Worm (Caenorhabditis elegans): ENCODE measurements around the gene pno-1.

Gene pno-1

DNA sequence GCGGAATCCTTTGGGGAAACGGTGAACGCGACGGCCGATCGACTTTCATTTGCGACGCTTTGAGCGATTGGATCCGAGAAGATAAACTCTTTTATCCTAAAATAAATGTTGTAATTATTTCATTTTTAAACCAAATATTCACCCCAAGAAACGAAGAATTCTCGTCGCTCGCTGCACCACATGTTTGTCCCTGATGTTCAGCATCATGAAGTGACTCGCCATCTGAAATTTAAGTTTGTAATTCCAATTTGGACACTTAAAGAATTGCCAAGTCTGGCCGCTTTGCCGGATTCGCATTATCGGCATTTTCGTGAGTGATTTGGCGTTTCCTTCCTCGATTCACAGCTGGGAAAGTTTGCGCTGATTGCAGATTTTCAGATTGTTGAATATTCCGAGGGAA lies 24.8 kb downstream of the pno-1 start, which contains the start of gene Y53C12A.6:
Y53C12A.6 (minus strand) TSS at position 101 of the 400 bp plus-strand sequence.
- TF ChIP-seq attf-6 (GFP tag; IDR thresholded peaks at IDR 0.05) (no peak), rcor-1 (GFP tag; IDR thresholded peaks at IDR 0.05) (no peak), let-607 (tag; optimal IDR thresholded peaks at IDR 0.05) (no peak)

- TF ChIP-seq snpc-4 (GFP tag; optimal IDR thresholded peaks at IDR 0.05) (no peak), snpc-4 (tag; optimal IDR thresholded peaks at IDR 0.05) (peak in 3 of 4 experiments; percentile 8 to 46 (median 45)), aptf-3 (GFP tag; IDR thresholded peaks at IDR 0.05) (no peak), T26A5.8 (tag; optimal IDR thresholded peaks at IDR 0.05) (no peak), madf-8 (GFP tag; conservative IDR thresholded peaks at IDR 0.05) (peak; percentile 49), dpl-1 (GFP tag; optimal IDR thresholded peaks at IDR 0.05) (peak; percentile 93), rpc-1 (optimal IDR thresholded peaks at IDR 0.05) (no peak), rpc-1 (tag; optimal IDR thresholded peaks at IDR 0.05) (no peak), F57A8.1 (GFP tag; optimal IDR thresholded peaks at IDR 0.05) (no peak), ccch-3 (GFP tag; optimal IDR thresholded peaks at IDR 0.05) (no peak), cebp-2 (GFP tag; IDR thresholded peaks at IDR 0.05) (no peak), T07F8.4 (tag; optimal IDR thresholded peaks at IDR 0.05) (no peak), ama-1 (optimal IDR thresholded peaks at IDR 0.05) (no peak), ama-1 (GFP tag; optimal IDR thresholded peaks at IDR 0.05) (no peak), attf-5 (GFP tag; optimal IDR thresholded peaks at IDR 0.05) (peak; percentile 68), die-1 (tag; optimal IDR thresholded peaks at IDR 0.05) (no peak), bed-1 (GFP tag; IDR thresholded peaks at IDR 0.05) (no peak), hmg-1.2 (GFP tag; IDR thresholded peaks at IDR 0.05) (peak; percentile 65), Y67H2A.10 (GFP tag; conservative IDR thresholded peaks at IDR 0.05) (no peak), unc-130 (GFP tag; optimal IDR thresholded peaks at IDR 0.05) (peak; percentile 48), K12H6.12 (tag; optimal IDR thresholded peaks at IDR 0.05) (peak; percentile 17), Y79H2A.3 (GFP tag; conservative IDR thresholded peaks at IDR 0.05) (no peak), nhr-27 (tag; optimal IDR thresholded peaks at IDR 0.05) (no peak), ekl-4 (GFP tag; IDR thresholded peaks at IDR 0.05) (peak; percentile 56), let-607 (tag; optimal IDR thresholded peaks at IDR 0.05) (peak in 1 of 2 experiments; percentile 18), aptf-2 (GFP tag; conservative IDR thresholded peaks at IDR 0.05) (no peak), ztf-25 (GFP tag; IDR thresholded peaks at IDR 0.05) (no peak), F49E8.2 (tag; optimal IDR thresholded peaks at IDR 0.05; ENCODE audit: insufficient read depth) (no peak), F55B11.4 (tag; optimal IDR thresholded peaks at IDR 0.05; ENCODE audit: borderline replicate concordance, insufficient read depth) (no peak), C17E4.6 (GFP tag; IDR thresholded peaks at IDR 0.05) (no peak), ZK185.1 (tag; optimal IDR thresholded peaks at IDR 0.05; ENCODE audit: poor library complexity, severe bottlenecking) (no peak), let-526 (GFP tag; IDR thresholded peaks at IDR 0.05) (no peak), somi-1 (GFP tag; optimal IDR thresholded peaks at IDR 0.05) (no peak), F10E7.11 (tag; optimal IDR thresholded peaks at IDR 0.05) (no peak), fkh-3 (tag; optimal IDR thresholded peaks at IDR 0.05) (no peak), mel-28 (tag; optimal IDR thresholded peaks at IDR 0.05; ENCODE audit: borderline replicate concordance) (no peak), madf-3 (GFP tag; IDR thresholded peaks at IDR 0.05) (no peak), nhr-80 (tag; optimal IDR thresholded peaks at IDR 0.05) (peak; percentile 9), dpff-1 (tag; optimal IDR thresholded peaks at IDR 0.05) (no peak), mxl-1 (tag; optimal IDR thresholded peaks at IDR 0.05) (no peak), akir-1 (GFP tag; optimal IDR thresholded peaks at IDR 0.05) (no peak), atf-7 (tag; optimal IDR thresholded peaks at IDR 0.05) (no peak), lsy-27 (tag; optimal IDR thresholded peaks at IDR 0.05; ENCODE audit: borderline replicate concordance, insufficient read depth) (no peak), F33H1.4 (GFP tag; IDR thresholded peaks at IDR 0.05) (peak; percentile 54), Y56A3A.18 (GFP tag; IDR thresholded peaks at IDR 0.05) (no peak)
These were observed 26.2 kb downstream of the pno-1 start, which contains the start of gene wee-1.3 for ce11 chrII:9716417-9717039. Gene wee-1.3, minus strand, starts transcription at chrII:9716467.

Measured in whole organism, young adult.